Fruit fly (Drosophila melanogaster): ENCODE results near the gene bai.

DNA sequence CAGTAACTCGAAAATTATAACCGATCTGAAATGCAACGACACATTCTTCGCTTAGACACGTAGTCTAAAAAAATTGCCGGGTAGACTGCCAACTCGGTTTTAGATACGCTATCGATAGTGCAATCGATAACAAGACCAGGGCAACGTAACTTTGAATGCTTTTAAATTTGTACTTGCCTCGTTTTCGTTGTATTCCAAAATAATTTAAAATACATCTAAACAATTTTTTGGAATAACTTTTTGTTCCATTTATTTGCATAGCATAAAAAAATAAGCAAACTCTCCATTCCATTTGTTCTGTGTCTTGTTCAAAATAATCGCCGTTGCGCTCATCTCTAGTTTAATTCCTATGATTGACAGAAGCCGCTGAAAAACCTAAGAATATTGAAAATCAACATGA, 30.4 kb downstream of the bai start, which contains the start of the genes Stt3B and CG11839:
- TF ChIP-seq CG8478 (optimal IDR thresholded peaks at IDR 0.05) (no peak), CTCF (optimal IDR thresholded peaks at IDR 0.05) (no peak)

Measured in S2 (cell line).